Worm (Caenorhabditis elegans): Measurements from ENCODE around the gene T01D3.1.

Gene T01D3.1

DNA sequence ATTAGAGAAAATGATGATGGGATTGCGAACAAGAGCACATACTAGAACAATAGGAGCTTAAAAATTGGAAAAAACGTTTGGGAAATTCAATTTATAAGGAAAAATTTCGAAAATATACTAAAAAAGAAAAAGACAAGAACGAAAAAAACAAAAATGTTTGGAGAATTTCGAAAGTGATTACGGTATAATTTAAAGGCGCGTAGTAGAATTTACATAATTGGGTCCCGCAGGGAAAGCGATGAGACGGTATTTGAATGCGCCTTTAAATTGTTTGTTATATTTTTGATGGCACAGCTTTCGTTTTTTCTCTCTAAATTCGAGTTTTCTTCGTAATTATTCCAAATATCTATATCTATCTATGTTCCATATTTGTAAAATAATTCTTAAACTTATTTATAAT lies 29.6 kb upstream of the T01D3.1 start:
- TF ChIP-seq ets-7 (tag; optimal IDR thresholded peaks at IDR 0.05) (no peak), ceh-36 (tag; optimal IDR thresholded peaks at IDR 0.05) (no peak), tra-4 (tag; optimal IDR thresholded peaks at IDR 0.05) (no peak), B0310.2 (tag; optimal IDR thresholded peaks at IDR 0.05) (no peak), tbx-37 (GFP tag; conservative IDR thresholded peaks at IDR 0.05) (no peak), flt-1 (GFP tag; IDR thresholded peaks at IDR 0.05) (no peak)

- TF ChIP-seq ets-7 (tag; optimal IDR thresholded peaks at IDR 0.05) (no peak), pes-1 (GFP tag; IDR thresholded peaks at IDR 0.05) (no peak), scrt-1 (GFP tag; IDR thresholded peaks at IDR 0.05) (no peak), tbx-11 (GFP tag; IDR thresholded peaks at IDR 0.05) (no peak), hnd-1 (tag; optimal IDR thresholded peaks at IDR 0.05) (no peak), B0310.2 (tag; optimal IDR thresholded peaks at IDR 0.05) (no peak), tra-4 (tag; optimal IDR thresholded peaks at IDR 0.05) (no peak), aly-1 (tag; optimal IDR thresholded peaks at IDR 0.05) (no peak), flt-1 (GFP tag; IDR thresholded peaks at IDR 0.05) (no peak), hmg-4 (GFP tag; optimal IDR thresholded peaks at IDR 0.05) (no peak), sea-1 (GFP tag; conservative IDR thresholded peaks at IDR 0.05) (no peak), tbx-37 (GFP tag; conservative IDR thresholded peaks at IDR 0.05) (no peak), ceh-36 (tag; optimal IDR thresholded peaks at IDR 0.05) (no peak), ama-1 (optimal IDR thresholded peaks at IDR 0.05) (no peak), ceh-13 (GFP tag; optimal IDR thresholded peaks at IDR 0.05) (no peak), hmbx-1 (tag; optimal IDR thresholded peaks at IDR 0.05) (no peak), F13C5.2 (tag; optimal IDR thresholded peaks at IDR 0.05) (no peak)
These were observed 28.9 kb upstream of the T01D3.1 start, which contains the start of gene letm-1 for ce11 chrV:13660660-13661325. Gene letm-1 (plus strand): TSS chrV:13661257.

- TF ChIP-seq ceh-36 (tag; optimal IDR thresholded peaks at IDR 0.05) = no peak
- no peak for TF ChIP-seq pes-1 (GFP tag; IDR thresholded peaks at IDR 0.05)
- TF ChIP-seq tbx-37 (GFP tag; conservative IDR thresholded peaks at IDR 0.05) = no peak
- TF ChIP-seq sea-1 (GFP tag; conservative IDR thresholded peaks at IDR 0.05) = no peak
- TF ChIP-seq tra-4 (tag; optimal IDR thresholded peaks at IDR 0.05) = no peak
- TF ChIP-seq ceh-13 (GFP tag; optimal IDR thresholded peaks at IDR 0.05) = no peak
- TF ChIP-seq scrt-1 (GFP tag; IDR thresholded peaks at IDR 0.05) = no peak
- TF ChIP-seq B0310.2 (tag; optimal IDR thresholded peaks at IDR 0.05) = no peak
- no peak for TF ChIP-seq flt-1 (GFP tag; IDR thresholded peaks at IDR 0.05)
- no peak for TF ChIP-seq hnd-1 (tag; optimal IDR thresholded peaks at IDR 0.05)
- TF ChIP-seq aly-1 (tag; optimal IDR thresholded peaks at IDR 0.05) = no peak
- TF ChIP-seq F13C5.2 (tag; optimal IDR thresholded peaks at IDR 0.05) = no peak
These were observed 25.3 kb upstream of the T01D3.1 start for ce11 chrV:13664340-13664916.

- TF ChIP-seq scrt-1 (GFP tag; IDR thresholded peaks at IDR 0.05) (no peak), sea-1 (GFP tag; conservative IDR thresholded peaks at IDR 0.05) (no peak), F13C5.2 (tag; optimal IDR thresholded peaks at IDR 0.05) (no peak), ama-1 (optimal IDR thresholded peaks at IDR 0.05) (no peak), hmg-4 (GFP tag; optimal IDR thresholded peaks at IDR 0.05) (no peak), aly-1 (tag; optimal IDR thresholded peaks at IDR 0.05) (no peak), flt-1 (GFP tag; IDR thresholded peaks at IDR 0.05) (no peak), ceh-36 (tag; optimal IDR thresholded peaks at IDR 0.05) (no peak), tbx-11 (GFP tag; IDR thresholded peaks at IDR 0.05) (no peak), hnd-1 (tag; optimal IDR thresholded peaks at IDR 0.05) (no peak), pes-1 (GFP tag; IDR thresholded peaks at IDR 0.05) (no peak), tra-4 (tag; optimal IDR thresholded peaks at IDR 0.05) (no peak), tbx-37 (GFP tag; conservative IDR thresholded peaks at IDR 0.05) (no peak), ceh-13 (GFP tag; optimal IDR thresholded peaks at IDR 0.05) (no peak), B0310.2 (tag; optimal IDR thresholded peaks at IDR 0.05) (no peak), ets-7 (tag; optimal IDR thresholded peaks at IDR 0.05) (no peak), hmbx-1 (tag; optimal IDR thresholded peaks at IDR 0.05) (no peak)
These were observed 24.6 kb upstream of the T01D3.1 start, which contains the start of gene rde-12 for ce11 chrV:13665089-13665488. Gene rde-12 (plus strand): TSS chrV:13665389.

ce11 chrV:13666460-13666859 lies 23.2 kb upstream of the T01D3.1 start:
- no peak for TF ChIP-seq flt-1 (GFP tag; IDR thresholded peaks at IDR 0.05)
- TF ChIP-seq hmg-4 (GFP tag; optimal IDR thresholded peaks at IDR 0.05) = no peak

ce11 chrV:13668337-13668736 lies 21.4 kb upstream of the T01D3.1 start:
- no peak for TF ChIP-seq tbx-11 (GFP tag; IDR thresholded peaks at IDR 0.05)
- TF ChIP-seq hnd-1 (tag; optimal IDR thresholded peaks at IDR 0.05) = no peak
- TF ChIP-seq ama-1 (optimal IDR thresholded peaks at IDR 0.05) = no peak
- 0 out of 2 replicates have a peak, but pooled peaks have one; percentile 18 for TF ChIP-seq pes-1 (GFP tag; IDR thresholded peaks at IDR 0.05)

DNA sequence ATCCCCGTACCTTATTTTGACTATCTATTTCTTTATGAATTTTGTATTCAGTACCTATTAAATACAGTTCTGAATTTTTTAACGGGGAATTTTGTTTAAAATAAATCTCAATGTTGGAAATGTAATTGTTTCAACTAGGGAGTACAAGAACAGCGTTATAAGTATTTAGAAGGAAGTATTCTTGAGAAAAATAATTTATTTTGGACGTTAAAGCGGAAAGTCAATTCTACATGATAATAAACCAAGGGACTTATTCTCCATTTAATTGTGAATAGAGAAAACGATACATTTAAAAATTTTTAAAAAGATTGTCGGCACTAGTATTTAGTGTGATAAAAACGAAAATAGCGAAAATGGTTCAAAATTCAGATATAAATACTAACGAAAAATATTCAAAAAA lies 20.5 kb upstream of the T01D3.1 start:
- TF ChIP-seq aly-1 (tag; optimal IDR thresholded peaks at IDR 0.05) (no peak), flt-1 (GFP tag; IDR thresholded peaks at IDR 0.05) (no peak), ama-1 (optimal IDR thresholded peaks at IDR 0.05) (no peak), tra-4 (tag; optimal IDR thresholded peaks at IDR 0.05) (no peak), sea-1 (GFP tag; conservative IDR thresholded peaks at IDR 0.05) (no peak), tbx-11 (GFP tag; IDR thresholded peaks at IDR 0.05) (no peak), pes-1 (GFP tag; IDR thresholded peaks at IDR 0.05) (no peak), ets-7 (tag; optimal IDR thresholded peaks at IDR 0.05) (no peak), hnd-1 (tag; optimal IDR thresholded peaks at IDR 0.05) (no peak), ceh-36 (tag; optimal IDR thresholded peaks at IDR 0.05) (no peak), scrt-1 (GFP tag; IDR thresholded peaks at IDR 0.05) (no peak), ceh-13 (GFP tag; optimal IDR thresholded peaks at IDR 0.05) (no peak), B0310.2 (tag; optimal IDR thresholded peaks at IDR 0.05) (no peak), hmg-4 (GFP tag; optimal IDR thresholded peaks at IDR 0.05) (no peak)

Data from whole organism, early embryonic.